Fruit fly (Drosophila melanogaster): ENCODE results near the gene CTCF.

CTCF gene

DNA sequence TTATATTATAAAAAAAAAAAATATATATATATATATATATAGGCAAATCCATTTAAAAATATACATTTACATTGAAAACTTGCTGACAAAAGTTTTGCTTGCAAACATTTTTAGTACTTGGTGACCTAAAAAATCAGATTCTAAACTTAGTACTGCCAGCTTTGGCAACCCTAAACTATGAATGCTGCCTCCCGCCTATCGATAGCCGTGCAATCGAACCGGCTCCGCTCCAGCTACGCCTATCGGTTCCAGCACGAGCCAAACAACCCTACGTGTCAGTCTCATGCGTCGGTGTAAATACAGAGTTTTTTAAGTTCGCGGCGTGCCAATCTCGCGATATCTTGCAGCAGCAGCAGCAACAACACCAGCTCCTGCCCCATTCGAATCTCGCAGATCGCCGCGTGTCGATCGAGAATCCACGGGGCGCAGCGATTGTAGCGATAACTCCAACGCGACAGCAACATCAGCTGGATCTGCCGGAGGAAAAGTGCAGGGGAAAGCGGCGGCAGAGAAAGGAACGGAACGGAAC is 3.9 kb upstream of the CTCF start, which contains the start of gene Sec63 (continued):
- TF ChIP-seq B-H1 (GFP tag; IDR thresholded peaks at IDR 0.05) (no peak), CG1024 (GFP tag; IDR thresholded peaks at IDR 0.05) (no peak), ATbp (GFP tag; optimal IDR thresholded peaks at IDR 0.05) (no peak), Antp (GFP tag; optimal IDR thresholded peaks at IDR 0.05) (peak; percentile 35), CG17361 (GFP tag; IDR thresholded peaks at IDR 0.05) (peak; percentile 37; the same call in 1 of the 3 replicates), zfh2 (GFP tag; optimal IDR thresholded peaks at IDR 0.05) (peak; percentile 22), CG15601 (tag; optimal IDR thresholded peaks at IDR 0.05) (peak; percentile 50), CG11398 (GFP tag; optimal IDR thresholded peaks at IDR 0.05) (no peak), CG8281 (tag; optimal IDR thresholded peaks at IDR 0.05) (no peak), CG17802 (tag; optimal IDR thresholded peaks at IDR 0.05) (no peak), CG17612 (GFP tag; IDR thresholded peaks at IDR 0.05) (no peak), sc (optimal IDR thresholded peaks at IDR 0.05) (no peak), sc (GFP tag; optimal IDR thresholded peaks at IDR 0.05) (peak; percentile 4), knrl (GFP tag; IDR thresholded peaks at IDR 0.05; ENCODE audit: partially characterized antibody) (peak; percentile 91), br (optimal IDR thresholded peaks at IDR 0.05) (no peak), CG17829 (tag; optimal IDR thresholded peaks at IDR 0.05) (peak; percentile 20), ash1 (GFP tag; optimal IDR thresholded peaks at IDR 0.05) (no peak), CG13296 (GFP tag; optimal IDR thresholded peaks at IDR 0.05) (no peak), NK7.1 (GFP tag; optimal IDR thresholded peaks at IDR 0.05) (no peak), dysf (GFP tag; IDR thresholded peaks at IDR 0.05) (no peak; the same call in 2 of the 3 replicates), sim (GFP tag; IDR thresholded peaks at IDR 0.05) (no peak), cwo (GFP tag; optimal IDR thresholded peaks at IDR 0.05) (no peak), hth (optimal IDR thresholded peaks at IDR 0.05) (no peak), chm (GFP tag; IDR thresholded peaks at IDR 0.05) (0 out of 2 replicates have a peak, but pooled peaks have one; percentile 34), tna (GFP tag; IDR thresholded peaks at IDR 0.05; ENCODE audit: partially characterized antibody) (peak; percentile 89), klu (GFP tag; IDR thresholded peaks at IDR 0.05) (no peak), CG4730 (GFP tag; IDR thresholded peaks at IDR 0.05) (no peak), grn (GFP tag; optimal IDR thresholded peaks at IDR 0.05) (peak; percentile 53), nerfin-1 (tag; optimal IDR thresholded peaks at IDR 0.05) (peak; percentile 21), lbe (GFP tag; optimal IDR thresholded peaks at IDR 0.05) (no peak), D (optimal IDR thresholded peaks at IDR 0.05) (no peak), D (GFP tag; optimal IDR thresholded peaks at IDR 0.05) (peak; percentile 3), MBD-R2 (GFP tag; IDR thresholded peaks at IDR 0.05) (peak; percentile 79), gcm2 (GFP tag; optimal IDR thresholded peaks at IDR 0.05) (no peak), lov (optimal IDR thresholded peaks at IDR 0.05) (no peak), lov (GFP tag; IDR thresholded peaks at IDR 0.05) (0 out of 3 replicates have a peak, but pooled peaks have one; percentile 54), CG10366 (GFP tag; IDR thresholded peaks at IDR 0.05) (peak; percentile 35; the same call in 1 of the 2 replicates), CG15696 (tag; optimal IDR thresholded peaks at IDR 0.05) (peak; percentile 30), CG4617 (GFP tag; optimal IDR thresholded peaks at IDR 0.05; ENCODE audit: borderline replicate concordance) (peak; percentile 43), cas (GFP tag; IDR thresholded peaks at IDR 0.05) (0 out of 2 replicates have a peak, but pooled peaks have one; percentile 34), bigmax (GFP tag; optimal IDR thresholded peaks at IDR 0.05) (no peak), CG11695 (GFP tag; IDR thresholded peaks at IDR 0.05) (no peak), gro (GFP tag; optimal IDR thresholded peaks at IDR 0.05) (peak; percentile 76), Aef1 (GFP tag; IDR thresholded peaks at IDR 0.05) (no peak; the same call in 2 of the 3 replicates), pzg (GFP tag; optimal IDR thresholded peaks at IDR 0.05) (peak; percentile 77), Opbp (GFP tag; IDR thresholded peaks at IDR 0.05; ENCODE audit: partially characterized antibody) (peak; percentile 88), fru (optimal IDR thresholded peaks at IDR 0.05) (no peak), emc (GFP tag; optimal IDR thresholded peaks at IDR 0.05) (no peak), gcm (GFP tag; optimal IDR thresholded peaks at IDR 0.05) (peak; percentile 3), Oaz (GFP tag; IDR thresholded peaks at IDR 0.05) (no peak), Hr3 (GFP tag; optimal IDR thresholded peaks at IDR 0.05) (peak; percentile 59), D19A (tag; optimal IDR thresholded peaks at IDR 0.05) (no peak)
